Worm (Caenorhabditis elegans): ENCODE measurements around the gene ZC487.1.

- no peak for TF ChIP-seq ama-1 (optimal IDR thresholded peaks at IDR 0.05)
- no peak for TF ChIP-seq F37D6.2 (tag; optimal IDR thresholded peaks at IDR 0.05)
- TF ChIP-seq unc-62 (GFP tag; optimal IDR thresholded peaks at IDR 0.05 in 1 of 2), result no peak
- TF ChIP-seq unc-62 (tag; optimal IDR thresholded peaks at IDR 0.05), result no peak
- no peak for TF ChIP-seq jun-1 (tag; optimal IDR thresholded peaks at IDR 0.05)
- no peak for TF ChIP-seq mep-1 (tag; optimal IDR thresholded peaks at IDR 0.05)
- TF ChIP-seq nhr-25 (tag; optimal IDR thresholded peaks at IDR 0.05; ENCODE audit: borderline replicate concordance, insufficient read depth), result no peak
- no peak for TF ChIP-seq mxl-2 (GFP tag; conservative IDR thresholded peaks at IDR 0.05)
- TF ChIP-seq nhr-76 (tag; optimal IDR thresholded peaks at IDR 0.05), result no peak
- TF ChIP-seq zag-1 (tag; optimal IDR thresholded peaks at IDR 0.05), result no peak
Measured at ce11 chrV:6744774-6745173, 17.5 kb downstream of the ZC487.1 start, which contains the start of gene T25F10.3.

All from whole organism, L4 larva.